Worm (Caenorhabditis elegans) whole organism, L4 larva: ENCODE measurements around the gene hrpf-2.

Source experiments
- F26F4.8 ChIP-seq: fragments of 200-800 bp; sonication (Bioruptor generic); conservative IDR thresholded peaks from 2 replicates; pipeline ENCODE4 v1.3.6; 2022; ENCODE audit warnings: missing genetic modification characterization, missing compliant biosample characterization
- ama-1 ChIP-seq: fragments of 150-350 bp; optimal IDR thresholded peaks from 2 replicates; lab custom pipeline; 2014; ENCODE audit warnings: inconsistent platforms, mixed read lengths
- dve-1 ChIP-seq: sonication (generic microtip); optimal IDR thresholded peaks from 2 replicates; lab custom pipeline; 2017; ENCODE audit warnings: antibody characterized with exemption, mild to moderate bottlenecking, missing genetic modification characterization, missing compliant biosample characterization; ENCODE audit not compliant: insufficient read depth
- fos-1 ChIP-seq: fragments of 150-350 bp; optimal IDR thresholded peaks from 2 replicates; lab custom pipeline; 2014; ENCODE audit warnings: missing biosample characterization, missing genetic modification characterization
- lin-15B ChIP-seq: fragments of 150-350 bp; sonication (generic microtip); optimal IDR thresholded peaks from 3 replicates; lab custom pipeline; 2014; ENCODE audit warnings: missing biosample characterization, missing genetic modification characterization
- lin-39 ChIP-seq: fragments of 150-350 bp; optimal IDR thresholded peaks from 2 replicates; lab custom pipeline; 2014; ENCODE audit warnings: missing biosample characterization, missing genetic modification reagents, missing genetic modification characterization
- mep-1 ChIP-seq: fragments of 150-350 bp; sonication (generic microtip); optimal IDR thresholded peaks from 3 replicates; lab custom pipeline; 2014; ENCODE audit warnings: missing biosample characterization, missing genetic modification characterization
- nhr-6 ChIP-seq: fragments of 150-350 bp; optimal IDR thresholded peaks from 2 replicates; lab custom pipeline; 2014; ENCODE audit warnings: missing biosample characterization, missing genetic modification characterization
- saeg-2 ChIP-seq: fragments of 200-800 bp; sonication (Bioruptor generic); IDR thresholded peaks from 2 replicates; pipeline ENCODE4 v1.3.6; 2022; ENCODE audit warnings: missing genetic modification reagents, missing genetic modification characterization, missing compliant biosample characterization
- snpc-1.2 ChIP-seq: fragments of 200-800 bp; sonication (Bioruptor generic); IDR thresholded peaks from 2 replicates; pipeline ENCODE4 v1.3.6; 2022; ENCODE audit warnings: missing genetic modification reagents, missing genetic modification characterization, missing compliant biosample characterization
- snpc-4 ChIP-seq: fragments of 150-350 bp; optimal IDR thresholded peaks from 2 replicates; lab custom pipeline; 2014; ENCODE audit warnings: missing biosample characterization, missing genetic modification characterization
- unc-62 ChIP-seq, 3 experiments: fragments of 150-350 bp in 1 of 3; sonication (generic microtip); optimal IDR thresholded peaks in 2 of 3; peaks in 1 of 3; 1 replicate in 1 of 3; 2 replicates in 2 of 3; lab custom pipeline; 2014 to 2017; ENCODE audit warnings: missing biosample characterization in 3 of 3, missing genetic modification characterization in 3 of 3, missing genetic modification reagents in 3 of 3, missing genotype in 1 of 3
- zag-1 ChIP-seq: fragments of 150-350 bp; optimal IDR thresholded peaks from 2 replicates; lab custom pipeline; 2014; ENCODE audit warnings: missing biosample characterization, missing genetic modification characterization
- zip-11 ChIP-seq: fragments of 200-800 bp; sonication (Bioruptor generic); IDR thresholded peaks from 2 replicates; pipeline ENCODE4 v1.3.6; 2022; ENCODE audit warnings: missing genetic modification characterization, missing compliant biosample characterization

ce11 chrIV:6395190-6395589 lies 18.9 kb upstream of the hrpf-2 start:
- no peak for TF ChIP-seq lin-15B (tag; lab: Kevin White, UChicago)
- no peak for TF ChIP-seq saeg-2 (GFP tag; lab: Robert Waterston, UW)
- TF ChIP-seq snpc-1.2 (GFP tag; lab: Robert Waterston, UW): no peak
- no peak for TF ChIP-seq dve-1 (tag; lab: Kevin White, UChicago)
- TF ChIP-seq unc-62 (GFP tag; optimal IDR thresholded peaks at IDR 0.05 in 1 of 2; lab: Kevin White, UChicago): no peak
- no peak for TF ChIP-seq unc-62 (tag; optimal IDR thresholded peaks at IDR 0.05; lab: Kevin White, UChicago)
- no peak for TF ChIP-seq fos-1 (tag; lab: Kevin White, UChicago)
- no peak for TF ChIP-seq nhr-6 (tag; lab: Kevin White, UChicago)
- TF ChIP-seq mep-1 (tag; lab: Kevin White, UChicago): no peak
- no peak for TF ChIP-seq lin-39 (tag; lab: Kevin White, UChicago)
- TF ChIP-seq zip-11: no peak
- no peak for TF ChIP-seq snpc-4 (tag; lab: Kevin White, UChicago)
- TF ChIP-seq zag-1 (tag; lab: Kevin White, UChicago): no peak
- no peak for TF ChIP-seq F26F4.8
- TF ChIP-seq ama-1 (lab: Kevin White, UChicago): no peak
